Worm (Caenorhabditis elegans): ENCODE measurements around the gene W05E10.2.

- TF ChIP-seq dve-1 (tag; optimal IDR thresholded peaks at IDR 0.05) (no peak), nhr-11 (tag; optimal IDR thresholded peaks at IDR 0.05) (no peak), pqm-1 (tag; optimal IDR thresholded peaks at IDR 0.05) (no peak), ceh-24 (tag; optimal IDR thresholded peaks at IDR 0.05) (no peak), rnt-1 (tag; optimal IDR thresholded peaks at IDR 0.05) (no peak), lin-11 (tag; optimal IDR thresholded peaks at IDR 0.05) (no peak), dmd-4 (tag; optimal IDR thresholded peaks at IDR 0.05; ENCODE audit: borderline replicate concordance) (no peak), K09A11.1 (tag; optimal IDR thresholded peaks at IDR 0.05; ENCODE audit: insufficient read depth) (no peak), fax-1 (tag; optimal IDR thresholded peaks at IDR 0.05) (no peak), pha-4 (tag; optimal IDR thresholded peaks at IDR 0.05) (no peak), ahr-1 (tag; optimal IDR thresholded peaks at IDR 0.05) (no peak), syd-9 (tag; optimal IDR thresholded peaks at IDR 0.05) (no peak)
Measured at ce11 chrV:11660566-11660965, 26.4 kb upstream of the W05E10.2 start.

All from whole organism, late embryonic.